Worm (Caenorhabditis elegans): ENCODE measurements around the gene Y67A10A.3.

- no peak for TF ChIP-seq cnd-1 (tag; optimal IDR thresholded peaks at IDR 0.05)
- TF ChIP-seq lin-13 (tag; optimal IDR thresholded peaks at IDR 0.05), result no peak
- TF ChIP-seq nhr-28 (tag; optimal IDR thresholded peaks at IDR 0.05), result no peak
- no peak for TF ChIP-seq unc-39 (tag; optimal IDR thresholded peaks at IDR 0.05)
- no peak for TF ChIP-seq lsy-2 (tag; optimal IDR thresholded peaks at IDR 0.05)
These were observed 42.7 kb downstream of the Y67A10A.3 start, which contains the start of gene Y64G10A.7 for ce11 chrIV:14291601-14292000.

Measured in whole organism, mixed stage, embryonic.